Worm (Caenorhabditis elegans): ENCODE results near the gene lsm-7.

lsm-7 gene

ce11 chrIV:10915388-10915787 is 17.9 kb upstream of the lsm-7 start, which contains the start of gene ZK593.3:
ZK593.3 (plus strand) TSS chrIV:10915688.
- no peak for TF ChIP-seq ZK546.5 (tag; optimal IDR thresholded peaks at IDR 0.05)
- no peak for TF ChIP-seq elt-3 (tag; optimal IDR thresholded peaks at IDR 0.05)
- no peak for TF ChIP-seq nhr-10 (tag; optimal IDR thresholded peaks at IDR 0.05)
- no peak for TF ChIP-seq lin-39 (tag; optimal IDR thresholded peaks at IDR 0.05)
- TF ChIP-seq nhr-23 (tag; optimal IDR thresholded peaks at IDR 0.05): no peak
- no peak for TF ChIP-seq ceh-16 (tag; optimal IDR thresholded peaks at IDR 0.05)

ce11 chrIV:10916134-10916533 is 17.2 kb upstream of the lsm-7 start:
- TF ChIP-seq elt-1 (tag; optimal IDR thresholded peaks at IDR 0.05): peak; percentile 49
- no peak for TF ChIP-seq ztf-1 (GFP tag; conservative IDR thresholded peaks at IDR 0.05)
- TF ChIP-seq ceh-16 (tag; optimal IDR thresholded peaks at IDR 0.05): peak; percentile 69

- TF ChIP-seq nhr-12 (tag; optimal IDR thresholded peaks at IDR 0.05) (no peak), nhr-6 (tag; optimal IDR thresholded peaks at IDR 0.05) (peak; percentile 60), snpc-4 (tag; optimal IDR thresholded peaks at IDR 0.05) (peak; percentile 57), zag-1 (tag; optimal IDR thresholded peaks at IDR 0.05) (peak; percentile 37), skn-1 (tag; optimal IDR thresholded peaks at IDR 0.05) (no peak), nhr-25 (tag; optimal IDR thresholded peaks at IDR 0.05) (peak; percentile 58), lin-13 (GFP tag; optimal IDR thresholded peaks at IDR 0.05) (peak; percentile 50), nhr-21 (tag; optimal IDR thresholded peaks at IDR 0.05) (peak; percentile 61), unc-62 (GFP tag; optimal IDR thresholded peaks at IDR 0.05) (no peak), unc-39 (tag; optimal IDR thresholded peaks at IDR 0.05) (no peak), sem-4 (tag; optimal IDR thresholded peaks at IDR 0.05) (peak; percentile 58), elt-1 (tag; optimal IDR thresholded peaks at IDR 0.05) (no peak), elt-3 (tag; optimal IDR thresholded peaks at IDR 0.05) (no peak), gmeb-1 (tag; optimal IDR thresholded peaks at IDR 0.05) (peak; percentile 65), mbf-1 (tag; optimal IDR thresholded peaks at IDR 0.05) (no peak), lsy-2 (tag; optimal IDR thresholded peaks at IDR 0.05) (peak; percentile 40 to 80), nhr-77 (tag; optimal IDR thresholded peaks at IDR 0.05) (no peak), crh-2 (tag; optimal IDR thresholded peaks at IDR 0.05) (peak; percentile 84), ztf-4 (tag; optimal IDR thresholded peaks at IDR 0.05) (peak; percentile 26), F13H6.1 (tag; optimal IDR thresholded peaks at IDR 0.05) (peak; percentile 92), Y55F3AM.14 (GFP tag; optimal IDR thresholded peaks at IDR 0.05) (peak; percentile 17), ceh-16 (tag; optimal IDR thresholded peaks at IDR 0.05) (peak; percentile 45), nhr-10 (tag; optimal IDR thresholded peaks at IDR 0.05) (peak; percentile 11), dmd-4 (tag; optimal IDR thresholded peaks at IDR 0.05) (no peak), mab-5 (tag; optimal IDR thresholded peaks at IDR 0.05) (peak; percentile 84), ztf-11 (tag; optimal IDR thresholded peaks at IDR 0.05) (no peak), ztf-1 (GFP tag; conservative IDR thresholded peaks at IDR 0.05) (no peak), nhr-237 (tag; optimal IDR thresholded peaks at IDR 0.05) (no peak), ama-1 (optimal IDR thresholded peaks at IDR 0.05) (peak; percentile 74), C34F6.9 (tag; optimal IDR thresholded peaks at IDR 0.05) (peak; percentile 96), fos-1 (tag; optimal IDR thresholded peaks at IDR 0.05) (peak; percentile 58), peb-1 (tag; optimal IDR thresholded peaks at IDR 0.05) (no peak), R02D3.7 (tag; optimal IDR thresholded peaks at IDR 0.05) (no peak), lin-39 (tag; optimal IDR thresholded peaks at IDR 0.05) (no peak), unc-55 (GFP tag; optimal IDR thresholded peaks at IDR 0.05) (peak; percentile 82), nhr-23 (tag; optimal IDR thresholded peaks at IDR 0.05) (no peak), lin-11 (tag; optimal IDR thresholded peaks at IDR 0.05) (peak; percentile 87), blmp-1 (tag; optimal IDR thresholded peaks at IDR 0.05; ENCODE audit: insufficient read depth) (peak; percentile 40), egl-27 (tag; optimal IDR thresholded peaks at IDR 0.05) (peak; percentile 51), aly-2 (tag; optimal IDR thresholded peaks at IDR 0.05) (no peak), nhr-129 (tag; optimal IDR thresholded peaks at IDR 0.05) (peak; percentile 87), alr-1 (tag; optimal IDR thresholded peaks at IDR 0.05) (no peak), nhr-11 (tag; optimal IDR thresholded peaks at IDR 0.05) (no peak), sma-9 (GFP tag; optimal IDR thresholded peaks at IDR 0.05) (peak; percentile 72), sma-9 (tag; optimal IDR thresholded peaks at IDR 0.05) (no peak), ZK546.5 (tag; optimal IDR thresholded peaks at IDR 0.05) (no peak), sma-3 (GFP tag; optimal IDR thresholded peaks at IDR 0.05) (peak; percentile 76), ceh-82 (tag; optimal IDR thresholded peaks at IDR 0.05) (peak; percentile 19), mdl-1 (tag; optimal IDR thresholded peaks at IDR 0.05) (peak in 1 of 2 experiments; percentile 77)
These were observed 14.3 kb upstream of the lsm-7 start for ce11 chrIV:10918877-10919560.

Measured in whole organism, L2 larva.